Fruit fly (Drosophila melanogaster) whole organism, embryonic: ENCODE data around the gene nAChRbeta1.

Source experiments
- Aef1 ChIP-seq: fragments of 200-800 bp; sonication (Bioruptor generic); IDR thresholded peaks from 3 replicates; pipeline ENCODE4 v1.3.6; 2022; ENCODE audit warnings: missing biosample characterization, missing genetic modification characterization
- B-H1 ChIP-seq: fragments of 200-800 bp; sonication (Bioruptor generic); IDR thresholded peaks from 3 replicates; pipeline ENCODE4 v1.3.6; 2022; ENCODE audit warnings: missing biosample characterization, missing genetic modification characterization
- CG11085 ChIP-seq: fragments of 200-800 bp; sonication (Bioruptor generic); IDR thresholded peaks from 2 replicates; pipeline ENCODE4 v1.3.6; 2022; ENCODE audit warnings: missing biosample characterization, missing genetic modification characterization
- CG11504 ChIP-seq: fragments of 200-800 bp; sonication (Bioruptor generic); optimal IDR thresholded peaks from 3 replicates; lab custom pipeline; 2019; ENCODE audit warnings: missing biosample characterization, mild to moderate bottlenecking, missing genetic modification characterization, moderate library complexity
- CG12219 ChIP-seq: fragments of 200-800 bp; sonication (Bioruptor generic); optimal IDR thresholded peaks from 3 replicates; lab custom pipeline; 2018; ENCODE audit warnings: missing biosample characterization, mild to moderate bottlenecking, missing genetic modification characterization
- CG12659 ChIP-seq: fragments of 200-800 bp; sonication (Bioruptor generic); optimal IDR thresholded peaks from 3 replicates; lab custom pipeline; 2017; ENCODE audit warnings: mild to moderate bottlenecking, missing biosample characterization, missing genetic modification reagents, missing genetic modification characterization
- CG12769 ChIP-seq: fragments of 200-800 bp; sonication (Bioruptor generic); optimal IDR thresholded peaks from 2 replicates; lab custom pipeline; 2019; ENCODE audit warnings: missing biosample characterization, mild to moderate bottlenecking, missing genetic modification characterization, moderate library complexity
- CG15011 ChIP-seq: fragments of 200-800 bp; sonication (Bioruptor generic); optimal IDR thresholded peaks from 3 replicates; lab custom pipeline; 2018; ENCODE audit warnings: missing biosample characterization, mild to moderate bottlenecking, missing genetic modification characterization
- CG1602 ChIP-seq: fragments of 200-800 bp; sonication (Bioruptor generic); optimal IDR thresholded peaks from 3 replicates; lab custom pipeline; 2016; ENCODE audit warnings: missing biosample characterization, missing genetic modification characterization
- CG1603 ChIP-seq: fragments of 200-800 bp; sonication (Bioruptor generic); optimal IDR thresholded peaks from 2 replicates; lab custom pipeline; 2019; ENCODE audit warnings: missing biosample characterization, mild to moderate bottlenecking, missing genetic modification characterization, moderate library complexity
- CG17361 ChIP-seq: fragments of 200-800 bp; sonication (Bioruptor generic); IDR thresholded peaks from 3 replicates; pipeline ENCODE4 v1.3.6; 2022; ENCODE audit warnings: missing biosample characterization, missing genetic modification characterization
- CG2199 ChIP-seq: fragments of 200-800 bp; sonication (Bioruptor generic); IDR thresholded peaks from 3 replicates; pipeline ENCODE4 v1.3.6; 2022; ENCODE audit warnings: missing biosample characterization, missing genetic modification characterization
- CG4730 ChIP-seq: fragments of 200-800 bp; sonication (Bioruptor generic); IDR thresholded peaks from 2 replicates; pipeline ENCODE4 v1.3.6; 2022; ENCODE audit warnings: missing biosample characterization, missing genetic modification characterization
- CG9817 ChIP-seq: fragments of 200-800 bp; sonication (Bioruptor generic); optimal IDR thresholded peaks from 2 replicates; lab custom pipeline; 2018; ENCODE audit warnings: missing biosample characterization, mild to moderate bottlenecking, missing genetic modification characterization, moderate library complexity
- CoRest ChIP-seq: fragments of 200-800 bp; sonication (Bioruptor generic); optimal IDR thresholded peaks from 3 replicates; lab custom pipeline; 2018; ENCODE audit warnings: missing biosample characterization, mild to moderate bottlenecking, missing genetic modification characterization, moderate library complexity
- Dbx ChIP-seq: fragments of 200-800 bp; sonication (Bioruptor generic); IDR thresholded peaks from 3 replicates; pipeline ENCODE4 v1.3.6; 2022; ENCODE audit warnings: missing biosample characterization, missing genetic modification characterization
- Ets65A ChIP-seq: fragments of 200-800 bp; sonication (Bioruptor generic); peaks from one replicate; lab custom pipeline; 2016; ENCODE audit warnings: missing biosample characterization, missing genetic modification characterization
- H2.0 ChIP-seq: fragments of 200-800 bp; sonication (Bioruptor generic); IDR thresholded peaks from 2 replicates; pipeline ENCODE4 v1.3.6; 2022; ENCODE audit warnings: missing biosample characterization, missing genetic modification characterization
- HHEX ChIP-seq: fragments of 200-800 bp; sonication (Bioruptor generic); optimal IDR thresholded peaks from 3 replicates; lab custom pipeline; 2017; ENCODE audit warnings: missing biosample characterization, mild to moderate bottlenecking, missing genetic modification characterization, missing genetic modification reagents
- HLH54F ChIP-seq: fragments of 200-800 bp; sonication (Bioruptor generic); optimal IDR thresholded peaks from 3 replicates; lab custom pipeline; 2016; ENCODE audit warnings: missing biosample characterization, missing genetic modification characterization
- Hmr ChIP-seq: fragments of 200-800 bp; sonication (Bioruptor generic); optimal IDR thresholded peaks from 3 replicates; lab custom pipeline; 2017; ENCODE audit warnings: mild to moderate bottlenecking, missing biosample characterization, missing genetic modification reagents, missing genetic modification characterization
- Hr78 ChIP-seq, 2 experiments: fragments of 200-800 bp in 1 of 2; fragments of >200 bp in 1 of 2; sonication (Bioruptor generic) in 1 of 2; optimal IDR thresholded peaks; 2 replicates each; lab custom pipeline; 2017 to 2019; ENCODE audit warnings: missing biosample characterization in 2 of 2, missing genetic modification characterization in 2 of 2, mild to moderate bottlenecking in 1 of 2, moderate library complexity in 1 of 2
- Lpt ChIP-seq: fragments of >200 bp; optimal IDR thresholded peaks from 2 replicates; lab custom pipeline; 2018; ENCODE audit warnings: missing biosample characterization, missing genetic modification characterization
- Mad ChIP-seq: fragments of 200-800 bp; sonication (Bioruptor generic); optimal IDR thresholded peaks from 2 replicates; lab custom pipeline; 2016; ENCODE audit warnings: missing biosample characterization, missing genetic modification characterization
- Med ChIP-seq: fragments of 200-800 bp; sonication (Bioruptor generic); peaks from one replicate; lab custom pipeline; 2016; ENCODE audit warnings: missing biosample characterization, missing genetic modification characterization, mild to moderate bottlenecking, inconsistent platforms, moderate library complexity
- Meics ChIP-seq: fragments of 200-800 bp; sonication (Bioruptor generic); optimal IDR thresholded peaks from 2 replicates; lab custom pipeline; 2017; ENCODE audit warnings: missing biosample characterization, mild to moderate bottlenecking, missing genetic modification characterization
- Neu2 ChIP-seq: fragments of 200-800 bp; sonication (Bioruptor generic); optimal IDR thresholded peaks from 3 replicates; lab custom pipeline; 2016; ENCODE audit warnings: missing biosample characterization, missing genetic modification characterization, borderline replicate concordance
- Nf-YC ChIP-seq: fragments of 200-800 bp; optimal IDR thresholded peaks from 3 replicates; lab custom pipeline; 2019; ENCODE audit warnings: missing biosample characterization, mild to moderate bottlenecking, missing genetic modification characterization, moderate library complexity
- Sox100B ChIP-seq: fragments of 200-800 bp; sonication (Bioruptor generic); optimal IDR thresholded peaks from 3 replicates; lab custom pipeline; 2018; ENCODE audit warnings: missing biosample characterization, mild to moderate bottlenecking, missing genetic modification characterization
- Sox102F ChIP-seq: fragments of 200-800 bp; sonication (Bioruptor generic); optimal IDR thresholded peaks from 2 replicates; lab custom pipeline; 2018; ENCODE audit warnings: missing biosample characterization, mild to moderate bottlenecking, missing genetic modification characterization, moderate library complexity
- cas ChIP-seq: fragments of 200-800 bp; sonication (Bioruptor generic); IDR thresholded peaks from 2 replicates; pipeline ENCODE4 v1.3.6; 2022; ENCODE audit warnings: missing biosample characterization, missing genetic modification characterization
- chinmo ChIP-seq: fragments of 200-800 bp; sonication (Bioruptor generic); IDR thresholded peaks from 4 replicates; pipeline ENCODE4 v1.3.6; 2022; ENCODE audit warnings: missing biosample characterization, missing genetic modification characterization; ENCODE audit not compliant: partially characterized antibody
- crc ChIP-seq: fragments of 200-800 bp; sonication (Bioruptor generic); optimal IDR thresholded peaks from 2 replicates; lab custom pipeline; 2016; ENCODE audit warnings: missing biosample characterization, missing genetic modification characterization
- dan ChIP-seq: fragments of 200-800 bp; sonication (Bioruptor generic); IDR thresholded peaks from 2 replicates; pipeline ENCODE4 v1.3.6; 2022; ENCODE audit warnings: missing biosample characterization, missing genetic modification characterization
- dpn ChIP-seq, 2 experiments: fragments of 200-800 bp; sonication (Bioruptor generic); optimal IDR thresholded peaks; 3 replicates each; lab custom pipeline; 2016; ENCODE audit warnings: missing biosample characterization in 2 of 2, missing genetic modification characterization in 2 of 2
- dysf ChIP-seq: fragments of 200-800 bp; sonication (Bioruptor generic); IDR thresholded peaks from 3 replicates; pipeline ENCODE4 v1.3.6; 2022; ENCODE audit warnings: missing biosample characterization, missing genetic modification characterization
- esg ChIP-seq: fragments of 200-800 bp; sonication (Bioruptor generic); conservative IDR thresholded peaks from 2 replicates; pipeline ENCODE4 v1.3.6; 2022; ENCODE audit warnings: missing biosample characterization, missing genetic modification characterization
- fd102C ChIP-seq: fragments of 200-800 bp; sonication (Bioruptor generic); optimal IDR thresholded peaks from 2 replicates; lab custom pipeline; 2018; ENCODE audit warnings: missing biosample characterization, mild to moderate bottlenecking, missing genetic modification characterization, moderate library complexity
- gcm ChIP-seq: fragments of 200-800 bp; sonication (Bioruptor generic); optimal IDR thresholded peaks from 2 replicates; lab custom pipeline; 2019; ENCODE audit warnings: missing biosample characterization, mild to moderate bottlenecking, missing genetic modification characterization, moderate library complexity
- gcm2 ChIP-seq: fragments of 200-800 bp; sonication (Bioruptor generic); optimal IDR thresholded peaks from 2 replicates; lab custom pipeline; 2016; ENCODE audit warnings: missing biosample characterization, missing genetic modification characterization
- grau ChIP-seq: fragments of 200-800 bp; optimal IDR thresholded peaks from 3 replicates; lab custom pipeline; 2019; ENCODE audit warnings: missing biosample characterization, mild to moderate bottlenecking, missing genetic modification characterization, moderate library complexity
- mirr ChIP-seq: fragments of 200-800 bp; sonication (Bioruptor generic); optimal IDR thresholded peaks from 3 replicates; lab custom pipeline; 2018; ENCODE audit warnings: missing biosample characterization, mild to moderate bottlenecking, missing genetic modification characterization
- onecut ChIP-seq: fragments of 200-800 bp; sonication (Bioruptor generic); IDR thresholded peaks from 2 replicates; pipeline ENCODE4 v1.3.6; 2022; ENCODE audit warnings: missing biosample characterization, missing genetic modification characterization
- org-1 ChIP-seq: fragments of 200-800 bp; sonication (Bioruptor generic); optimal IDR thresholded peaks from 2 replicates; lab custom pipeline; 2017; ENCODE audit warnings: missing biosample characterization, missing genetic modification characterization
- pros ChIP-seq: fragments of 200-800 bp; sonication (Bioruptor generic); optimal IDR thresholded peaks from 3 replicates; lab custom pipeline; 2019; ENCODE audit warnings: missing biosample characterization, mild to moderate bottlenecking, missing genetic modification characterization, moderate library complexity
- sens ChIP-seq: fragments of 200-800 bp; sonication (Bioruptor generic); peaks from one replicate; lab custom pipeline; 2016; ENCODE audit warnings: missing biosample characterization, missing genetic modification characterization
- shn ChIP-seq: fragments of 200-800 bp; sonication (Bioruptor generic); optimal IDR thresholded peaks from 3 replicates; lab custom pipeline; 2016; ENCODE audit warnings: missing biosample characterization, missing genetic modification characterization
- slbo ChIP-seq: fragments of 200-800 bp; sonication (Bioruptor generic); IDR thresholded peaks from 2 replicates; pipeline ENCODE4 v1.3.6; 2022; ENCODE audit warnings: missing biosample characterization, missing genetic modification characterization
- sqz ChIP-seq: fragments of 200-800 bp; sonication (Bioruptor generic); optimal IDR thresholded peaks from 3 replicates; lab custom pipeline; 2018; ENCODE audit warnings: missing biosample characterization, mild to moderate bottlenecking, missing genetic modification characterization

Gene nAChRbeta1

DNA sequence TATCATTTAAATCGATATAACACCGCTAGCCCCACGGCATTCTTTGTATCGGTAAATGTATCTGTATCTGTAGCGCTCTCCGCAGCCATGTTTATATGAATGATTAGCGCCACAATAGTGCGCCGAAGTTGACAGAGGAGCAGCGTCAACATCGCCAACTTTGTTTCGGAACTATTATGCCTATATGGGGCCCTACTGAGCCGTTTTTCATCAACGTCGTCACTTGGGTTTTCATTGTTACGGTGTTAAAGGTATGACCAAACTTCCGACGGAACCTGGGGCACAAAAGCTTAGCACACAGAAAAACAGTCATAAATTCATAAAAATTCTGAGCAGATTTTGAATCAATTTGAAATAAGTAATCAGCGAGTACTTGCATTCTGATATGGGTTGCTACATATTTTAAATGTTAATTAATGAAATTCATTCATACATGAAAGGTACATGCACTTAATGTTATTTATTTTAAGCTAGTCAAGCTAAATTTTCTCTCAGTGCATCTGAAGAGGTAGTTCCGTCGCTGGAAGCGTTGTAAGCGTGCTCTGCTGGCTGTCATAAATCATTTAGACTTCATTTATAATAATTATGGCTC, 32.4 kb downstream of the nAChRbeta1 start, which contains the start of gene CG15023 (continued):
- TF ChIP-seq Med (GFP tag; lab: Kevin White, UChicago), result peak; percentile 69
- peak; percentile 30 for TF ChIP-seq esg
- peak; percentile 20 for TF ChIP-seq CG9817
- TF ChIP-seq Mad (GFP tag; lab: Kevin White, UChicago), result no peak
- 0 out of 3 replicates have a peak, but pooled peaks have one; percentile 30 for TF ChIP-seq CG17361 (GFP tag; lab: Robert Waterston, UW)
- TF ChIP-seq CG1603 (tag; lab: Kevin White, UChicago), result peak; percentile 2
- TF ChIP-seq dysf (GFP tag; lab: Robert Waterston, UW), result peak; percentile 69; the same call in 2 of the 3 replicates
- TF ChIP-seq Aef1, result peak; percentile 38; the same call in 2 of the 3 replicates
- TF ChIP-seq org-1 (GFP tag; lab: Kevin White, UChicago), result no peak
- TF ChIP-seq CG11504, result peak; percentile 52
- TF ChIP-seq onecut, result peak; percentile 51; the same call in 1 of the 2 replicates
- TF ChIP-seq CG11085 (GFP tag; lab: Robert Waterston, UW), result no peak
- TF ChIP-seq Hmr (GFP tag; lab: Kevin White, UChicago), result peak; percentile 41
- TF ChIP-seq H2.0 (GFP tag; lab: Robert Waterston, UW), result no peak
- peak; percentile 35 for TF ChIP-seq CoRest (tag; lab: Kevin White, UChicago)

DNA sequence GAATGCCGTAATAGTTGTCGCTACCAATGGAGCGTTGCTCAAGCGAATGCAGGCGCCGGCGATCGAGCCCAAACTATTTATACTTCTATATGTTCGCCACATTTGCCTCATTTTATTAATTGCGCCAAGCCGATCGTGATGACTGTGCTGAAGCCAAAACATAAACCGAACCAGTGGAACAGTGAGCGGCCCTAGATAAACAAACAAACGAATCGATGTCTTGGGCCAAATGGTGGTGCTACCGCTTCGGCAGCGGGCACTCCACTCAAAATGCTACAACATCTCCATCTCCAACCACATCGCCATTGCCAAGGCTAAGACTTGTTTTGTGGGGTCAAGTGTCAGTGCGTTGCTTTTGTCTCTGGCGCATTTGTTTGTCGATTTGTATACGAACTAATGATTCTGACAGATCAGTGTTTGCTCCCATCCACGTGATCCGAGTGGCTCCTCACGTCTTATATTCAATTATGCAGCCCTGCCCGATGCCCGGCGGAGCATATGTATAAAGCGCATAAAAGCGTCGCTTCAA, 34.7 kb downstream of the nAChRbeta1 start, which contains the start of gene CG15024:
Gene CG15024 (minus strand): TSS at position 51 of the 529 bp plus-strand sequence.
- TF ChIP-seq dpn (GFP tag; optimal IDR thresholded peaks at IDR 0.05; lab: Kevin White, UChicago) (no peak), CG1603 (tag; lab: Kevin White, UChicago) (no peak), mirr (GFP tag; lab: Kevin White, UChicago) (peak; percentile 6), Nf-YC (tag; lab: Kevin White, UChicago) (no peak), Lpt (GFP tag; lab: Kevin White, UChicago) (no peak), HLH54F (GFP tag; lab: Kevin White, UChicago) (no peak), Meics (GFP tag; lab: Kevin White, UChicago) (no peak), HHEX (GFP tag; lab: Kevin White, UChicago) (no peak), Neu2 (GFP tag; lab: Kevin White, UChicago) (no peak), grau (tag; lab: Kevin White, UChicago) (no peak), CG15011 (no peak), gcm2 (no peak), gcm (GFP tag; lab: Kevin White, UChicago) (no peak), Ets65A (GFP tag; lab: Kevin White, UChicago) (no peak), fd102C (no peak), Sox100B (GFP tag; lab: Kevin White, UChicago) (no peak), Sox102F (no peak), CG4730 (GFP tag; lab: Robert Waterston, UW) (no peak), CG17361 (GFP tag; lab: Robert Waterston, UW) (no peak), dan (GFP tag; lab: Robert Waterston, UW) (no peak), CG12769 (tag; lab: Kevin White, UChicago) (peak; percentile 1), pros (GFP tag; lab: Kevin White, UChicago) (peak; percentile 83), CG1602 (GFP tag; lab: Kevin White, UChicago) (no peak), Hr78 (GFP tag; optimal IDR thresholded peaks at IDR 0.05; lab: Kevin White, UChicago) (peak in 1 of 2 experiments; percentile 78), slbo (GFP tag; lab: Robert Waterston, UW) (no peak), Dbx (GFP tag; lab: Robert Waterston, UW) (no peak), B-H1 (no peak), shn (GFP tag; lab: Kevin White, UChicago) (no peak), sqz (no peak), CG12659 (GFP tag; lab: Kevin White, UChicago) (no peak), crc (no peak), CG12219 (GFP tag; lab: Kevin White, UChicago) (no peak), CG2199 (GFP tag; lab: Robert Waterston, UW) (no peak), sens (GFP tag; lab: Kevin White, UChicago) (peak; percentile 38), chinmo (GFP tag; lab: Robert Waterston, UW) (peak; percentile 92; the same call in 2 of the 4 replicates), esg (no peak), cas (no peak)
